Worm (Caenorhabditis elegans): ENCODE results near the gene oac-51.

oac-51 gene

DNA sequence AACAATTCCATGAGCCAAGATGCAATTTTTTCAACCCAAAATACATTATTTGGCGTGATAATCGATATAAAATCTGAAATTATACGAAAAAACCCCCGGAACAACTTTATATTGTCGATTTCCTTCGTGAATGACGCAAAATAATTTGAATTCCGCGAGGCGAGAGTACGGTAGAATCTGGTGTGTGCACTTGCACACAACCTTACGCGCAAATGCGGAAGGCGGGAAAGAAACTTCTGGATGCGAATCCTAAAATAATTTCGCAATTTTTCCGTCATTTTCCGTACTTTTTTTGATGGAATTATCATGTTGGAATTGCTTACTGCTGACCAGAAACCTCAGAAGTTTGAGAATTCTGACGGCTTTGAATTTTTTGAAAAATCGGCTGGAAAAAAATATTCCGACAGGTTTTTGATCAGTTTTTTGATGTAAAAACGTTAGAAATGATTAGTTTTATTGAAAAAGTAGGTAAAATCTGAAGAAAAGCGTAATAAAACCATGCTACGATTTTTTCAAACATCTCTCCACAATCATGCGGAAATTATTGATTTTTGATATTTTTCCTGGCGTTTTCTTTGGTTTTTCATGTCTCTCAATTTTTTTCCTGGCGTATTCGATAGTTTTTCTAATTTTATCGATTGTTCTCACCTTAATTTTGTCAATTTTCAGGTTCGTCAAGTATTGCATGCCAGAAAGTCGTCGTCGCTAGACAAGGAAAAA lies 29.2 kb upstream of the oac-51 start, which contains the start of gene set-9:
set-9 (plus strand) TSS at position 670 of the 720 bp plus-strand sequence.
- TF ChIP-seq ets-4 (tag; optimal IDR thresholded peaks at IDR 0.05) (no peak), unc-3 (GFP tag; conservative IDR thresholded peaks at IDR 0.05) (no peak), unc-3 (tag; optimal IDR thresholded peaks at IDR 0.05) (no peak), ceh-6 (GFP tag; optimal IDR thresholded peaks at IDR 0.05) (no peak), che-1 (tag; optimal IDR thresholded peaks at IDR 0.05) (no peak)

DNA sequence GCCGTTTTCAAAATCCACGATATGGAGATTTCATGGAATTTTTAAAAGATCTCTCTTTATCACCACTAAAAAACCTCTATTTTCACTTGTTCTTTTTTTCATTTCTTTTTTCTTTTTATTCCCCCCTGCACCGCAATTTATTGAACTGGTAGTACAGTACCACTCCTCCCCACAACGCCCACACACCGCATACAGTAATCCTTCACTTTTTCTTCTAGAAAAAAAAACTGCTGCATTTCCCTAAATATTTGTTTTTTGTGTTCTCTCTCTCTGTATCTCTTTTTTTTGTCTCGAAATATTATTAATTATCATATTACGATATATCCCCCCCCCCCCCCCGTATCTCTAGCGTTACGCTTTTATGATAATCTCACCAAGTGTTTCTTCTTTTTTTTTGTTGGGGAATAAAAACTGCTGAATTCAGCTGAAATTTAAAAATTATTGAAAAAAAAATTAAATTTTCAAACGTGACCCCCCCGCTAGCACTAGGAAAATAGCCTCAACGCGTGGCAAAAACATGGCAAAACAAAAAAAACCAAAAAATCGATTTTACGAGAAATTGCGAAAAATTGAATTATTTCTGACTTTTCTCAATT lies 19.7 kb upstream of the oac-51 start, which contains the start of gene Y24D9B.1:
Y24D9B.1 (plus strand) TSS at position 546 of the 596 bp plus-strand sequence.
- no peak for TF ChIP-seq ceh-30 (tag; optimal IDR thresholded peaks at IDR 0.05)
- TF ChIP-seq K02D7.2 (tag; optimal IDR thresholded peaks at IDR 0.05), result no peak
- no peak for TF ChIP-seq npax-4 (tag; optimal IDR thresholded peaks at IDR 0.05)
- no peak for TF ChIP-seq ceh-6 (GFP tag; optimal IDR thresholded peaks at IDR 0.05)
- no peak for TF ChIP-seq tbx-7 (tag; optimal IDR thresholded peaks at IDR 0.05)
- no peak for TF ChIP-seq F13H6.1 (tag; optimal IDR thresholded peaks at IDR 0.05)
- TF ChIP-seq hlh-6 (tag; optimal IDR thresholded peaks at IDR 0.05), result no peak
- no peak for TF ChIP-seq elt-4 (tag; optimal IDR thresholded peaks at IDR 0.05)
- TF ChIP-seq ceh-19 (GFP tag; optimal IDR thresholded peaks at IDR 0.05), result no peak
- TF ChIP-seq gmeb-2 (tag; optimal IDR thresholded peaks at IDR 0.05), result no peak

DNA sequence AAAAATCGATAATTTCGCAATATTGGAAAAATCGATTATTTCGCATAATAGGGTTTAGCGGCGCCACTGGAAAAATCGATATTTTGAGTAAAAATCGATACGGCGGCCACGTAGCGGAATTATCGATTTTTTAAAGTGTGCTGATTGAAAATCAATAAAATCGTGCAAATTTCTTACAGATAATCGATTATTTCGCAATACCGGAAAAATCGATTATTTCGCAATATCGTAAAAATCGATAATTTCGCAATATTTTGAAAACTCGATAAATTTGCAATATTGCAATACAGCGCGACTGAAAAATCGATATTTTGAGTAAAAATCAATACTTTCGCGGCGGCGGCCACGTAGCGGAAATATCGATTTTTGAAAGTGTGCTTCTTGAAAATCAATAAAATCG lies 19.0 kb upstream of the oac-51 start:
- no peak for TF ChIP-seq odd-2 (tag; optimal IDR thresholded peaks at IDR 0.05)
- peak; percentile 40 for TF ChIP-seq ceh-48 (tag; optimal IDR thresholded peaks at IDR 0.05)

DNA sequence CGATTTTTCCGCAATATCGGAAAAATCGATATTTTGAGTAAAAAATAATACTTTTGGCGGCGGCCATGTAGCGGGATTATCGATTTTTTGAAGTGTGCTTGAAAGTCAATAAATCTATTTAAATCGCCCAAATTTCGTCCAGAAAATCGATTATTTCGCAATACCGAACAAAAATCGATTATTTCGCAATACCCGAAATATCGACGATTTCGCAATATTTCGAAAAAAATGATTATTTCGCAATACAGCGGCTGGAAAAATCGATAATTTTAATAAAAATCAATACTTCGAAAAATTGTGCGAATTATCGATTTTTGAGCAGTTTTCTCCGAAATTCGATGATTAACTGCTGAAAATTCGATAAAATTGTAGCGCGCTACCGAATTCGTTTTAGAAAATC lies 18.5 kb upstream of the oac-51 start:
- no peak for TF ChIP-seq dmd-4 (tag; optimal IDR thresholded peaks at IDR 0.05; ENCODE audit: borderline replicate concordance)
- TF ChIP-seq nhr-232 (tag; optimal IDR thresholded peaks at IDR 0.05), result no peak
- TF ChIP-seq gmeb-2 (tag; optimal IDR thresholded peaks at IDR 0.05), result no peak
- TF ChIP-seq hlh-13 (GFP tag; optimal IDR thresholded peaks at IDR 0.05), result no peak
- no peak for TF ChIP-seq lin-11 (tag; optimal IDR thresholded peaks at IDR 0.05)
- no peak for TF ChIP-seq lim-6 (tag; optimal IDR thresholded peaks at IDR 0.05)
- no peak for TF ChIP-seq sdc-2 (tag; optimal IDR thresholded peaks at IDR 0.05)
- no peak for TF ChIP-seq ceh-31 (tag; optimal IDR thresholded peaks at IDR 0.05)
- TF ChIP-seq pqm-1 (tag; optimal IDR thresholded peaks at IDR 0.05), result no peak
- TF ChIP-seq T23F11.4 (GFP tag; optimal IDR thresholded peaks at IDR 0.05), result no peak
- no peak for TF ChIP-seq elt-2 (tag; optimal IDR thresholded peaks at IDR 0.05)
- TF ChIP-seq eyg-1 (tag; optimal IDR thresholded peaks at IDR 0.05), result no peak
- TF ChIP-seq fax-1 (tag; optimal IDR thresholded peaks at IDR 0.05), result no peak
- no peak for TF ChIP-seq ceh-14 (tag; optimal IDR thresholded peaks at IDR 0.05)

DNA sequence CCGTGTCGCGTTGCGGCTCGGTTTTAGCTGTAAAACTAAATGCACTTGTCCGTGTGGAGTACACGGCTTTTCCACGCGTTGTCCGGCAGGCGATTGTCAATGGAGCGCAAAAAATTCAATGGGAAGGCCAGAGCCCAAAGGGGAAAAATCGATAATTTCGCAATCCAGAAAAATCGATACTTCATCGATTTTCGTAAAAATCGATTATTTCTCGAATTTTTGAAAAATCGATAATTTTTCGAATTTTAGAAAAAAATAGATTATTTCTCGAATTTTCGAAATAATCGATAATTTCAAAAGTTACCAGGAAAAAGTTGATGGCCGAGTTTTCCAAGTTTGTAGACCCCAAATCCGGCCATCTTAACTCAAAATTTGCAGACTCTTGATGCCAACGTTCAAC lies 17.1 kb upstream of the oac-51 start:
- no peak for TF ChIP-seq unc-86 (tag; optimal IDR thresholded peaks at IDR 0.05)
- no peak for TF ChIP-seq hlh-15 (tag; optimal IDR thresholded peaks at IDR 0.05)
- TF ChIP-seq pqm-1 (tag; optimal IDR thresholded peaks at IDR 0.05), result no peak
- TF ChIP-seq ceh-19 (GFP tag; optimal IDR thresholded peaks at IDR 0.05), result no peak
- no peak for TF ChIP-seq ceh-9 (tag; optimal IDR thresholded peaks at IDR 0.05)
- no peak for TF ChIP-seq C08G9.2 (tag; optimal IDR thresholded peaks at IDR 0.05)
